Worm (Caenorhabditis elegans) whole organism, L4/young adult: ENCODE data around the gene Y39G8B.2.

Experiments
- W03F9.2 ChIP-seq: fragments of 150-350 bp; optimal IDR thresholded peaks from 2 replicates; lab custom pipeline; 2014; ENCODE audit warnings: missing biosample characterization, missing genetic modification characterization
- dao-5 ChIP-seq: sonication (generic microtip); optimal IDR thresholded peaks from 2 replicates; lab custom pipeline; 2016; ENCODE audit warnings: missing genotype, missing genetic modification characterization, moderate library complexity, missing compliant biosample characterization

DNA sequence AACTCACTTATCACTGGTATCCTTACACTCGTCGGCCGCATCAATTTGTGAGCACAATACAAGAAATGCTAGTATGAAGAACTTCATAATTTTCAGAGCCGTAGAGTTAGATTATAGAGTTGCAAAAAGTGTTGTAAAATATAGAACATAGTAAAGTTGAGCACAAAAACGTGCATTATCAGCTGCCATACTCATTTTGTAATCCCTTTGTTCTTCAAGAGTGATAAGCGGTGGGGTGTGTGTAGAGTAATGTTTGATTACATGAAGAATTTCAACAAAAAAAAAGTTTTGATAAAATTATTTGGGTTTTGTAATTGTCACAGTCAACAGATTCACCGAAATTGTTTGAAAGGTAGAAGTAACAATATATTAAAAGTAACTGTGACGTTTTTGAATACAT lies 6.9 kb upstream of the Y39G8B.2 start, which contains the start of the genes Y39G8B.13 and Y39G8B.10:
- TF ChIP-seq W03F9.2 (tag; lab: Kevin White, UChicago): no peak
- TF ChIP-seq dao-5 (tag; lab: Kevin White, UChicago): no peak
